Worm (Caenorhabditis elegans) whole organism, L1 larva: ENCODE results near the gene his-3.

Source experiments
- C16A3.4 ChIP-seq: fragments of 150-350 bp; optimal IDR thresholded peaks from 2 replicates; lab custom pipeline; 2014; ENCODE audit warnings: missing biosample characterization, missing genetic modification characterization
- ama-1 ChIP-seq: fragments of 150-350 bp; optimal IDR thresholded peaks from 2 replicates; lab custom pipeline; 2014
- ces-1 ChIP-seq: fragments of 150-350 bp; optimal IDR thresholded peaks from 2 replicates; lab custom pipeline; 2014; ENCODE audit warnings: missing biosample characterization, missing genetic modification reagents, missing genetic modification characterization
- lin-13 ChIP-seq: fragments of 150-350 bp; optimal IDR thresholded peaks from 2 replicates; lab custom pipeline; 2014; ENCODE audit warnings: missing biosample characterization, missing genetic modification reagents, missing genetic modification characterization
- lin-35 ChIP-seq, 2 experiments: fragments of 150-350 bp; optimal IDR thresholded peaks; 2 replicates each; lab custom pipeline; 2014; ENCODE audit warnings: missing biosample characterization in 2 of 2, missing genetic modification characterization in 2 of 2, missing genetic modification reagents in 2 of 2
- lin-39 ChIP-seq: fragments of 150-350 bp; optimal IDR thresholded peaks from 2 replicates; lab custom pipeline; 2014; ENCODE audit warnings: missing biosample characterization, missing genetic modification reagents, missing genetic modification characterization
- lir-3 ChIP-seq: sonication (generic microtip); optimal IDR thresholded peaks from 2 replicates; lab custom pipeline; 2016; ENCODE audit warnings: mild to moderate bottlenecking, missing genetic modification characterization, moderate library complexity, missing compliant biosample characterization; ENCODE audit not compliant: poor library complexity
- nhr-28 ChIP-seq: fragments of 150-350 bp; optimal IDR thresholded peaks from 2 replicates; lab custom pipeline; 2014; ENCODE audit warnings: missing biosample characterization, missing genetic modification characterization
- nhr-76 ChIP-seq: sonication (generic microtip); optimal IDR thresholded peaks from 2 replicates; lab custom pipeline; 2017; ENCODE audit warnings: missing biosample characterization, missing genetic modification characterization
- nhr-90 ChIP-seq: sonication (generic microtip); optimal IDR thresholded peaks from 2 replicates; lab custom pipeline; 2016; ENCODE audit warnings: mild to moderate bottlenecking, missing genetic modification characterization, missing compliant biosample characterization; ENCODE audit not compliant: poor library complexity
- skn-1 ChIP-seq: fragments of 150-350 bp; optimal IDR thresholded peaks from 2 replicates; lab custom pipeline; 2014; ENCODE audit warnings: missing biosample characterization, missing genetic modification characterization
- unc-62 ChIP-seq: fragments of 150-350 bp; optimal IDR thresholded peaks from 2 replicates; lab custom pipeline; 2014; ENCODE audit warnings: missing biosample characterization, missing genetic modification reagents, missing genetic modification characterization
- ztf-11 ChIP-seq, 2 experiments: sonication (generic microtip); optimal IDR thresholded peaks; 2 replicates each; lab custom pipeline; 2016 to 2017; ENCODE audit warnings: missing genetic modification characterization in 2 of 2, missing biosample characterization in 1 of 2, missing compliant biosample characterization in 1 of 2

- no peak for TF ChIP-seq nhr-90 (tag; lab: Kevin White, UChicago)
- TF ChIP-seq lin-39 (tag; lab: Kevin White, UChicago), result no peak
- TF ChIP-seq nhr-28 (tag; lab: Kevin White, UChicago), result no peak
- TF ChIP-seq lir-3 (tag; lab: Kevin White, UChicago), result no peak
- TF ChIP-seq lin-35 (GFP tag; optimal IDR thresholded peaks at IDR 0.05; lab: Kevin White, UChicago), result no peak
- TF ChIP-seq skn-1, result no peak
- TF ChIP-seq nhr-76 (tag; lab: Kevin White, UChicago), result no peak
- no peak for TF ChIP-seq unc-62 (GFP tag; lab: Kevin White, UChicago)
- TF ChIP-seq ama-1 (lab: Kevin White, UChicago), result no peak
- no peak for TF ChIP-seq ztf-11 (tag; optimal IDR thresholded peaks at IDR 0.05; lab: Kevin White, UChicago)
- TF ChIP-seq C16A3.4, result no peak
- TF ChIP-seq lin-13, result no peak
- no peak for TF ChIP-seq ces-1 (GFP tag; lab: Kevin White, UChicago)
These were observed 6.0 kb downstream of the his-3 start, which contains the start of gene ZK285.2 for ce11 chrV:16046573-16046972.
